Fruit fly (Drosophila melanogaster) whole organism, embryonic: Measurements from ENCODE around the gene CG13898.

ENCODE experiments used
- Bgb ChIP-seq: fragments of 200-800 bp; sonication (Bioruptor generic); IDR thresholded peaks from 2 replicates; pipeline ENCODE4 v1.3.6; 2022; ENCODE audit warnings: missing biosample characterization, missing genetic modification characterization; ENCODE audit not compliant: partially characterized antibody
- BtbVII ChIP-seq: fragments of 200-800 bp; sonication (Bioruptor generic); optimal IDR thresholded peaks from 3 replicates; lab custom pipeline; 2017; ENCODE audit warnings: missing biosample characterization, mild to moderate bottlenecking, missing genetic modification characterization
- CG10321 ChIP-seq: fragments of 200-800 bp; sonication (Bioruptor generic); IDR thresholded peaks from 2 replicates; pipeline ENCODE4 v1.3.6; 2022; ENCODE audit warnings: missing biosample characterization, missing genetic modification characterization
- CG13123 ChIP-seq: fragments of 200-800 bp; sonication (Bioruptor generic); optimal IDR thresholded peaks from 2 replicates; lab custom pipeline; 2016; ENCODE audit warnings: missing biosample characterization, missing genetic modification characterization
- CG13287 ChIP-seq: fragments of 200-800 bp; sonication (Bioruptor generic); IDR thresholded peaks from 2 replicates; pipeline ENCODE4 v1.3.6; 2022; ENCODE audit warnings: missing biosample characterization, missing genetic modification characterization; ENCODE audit not compliant: partially characterized antibody
- CG13624 ChIP-seq: fragments of 200-800 bp; sonication (Bioruptor generic); optimal IDR thresholded peaks from 2 replicates; lab custom pipeline; 2016; ENCODE audit warnings: missing biosample characterization, missing genetic modification characterization
- CG16779 ChIP-seq: fragments of 200-800 bp; sonication (Bioruptor generic); IDR thresholded peaks from 2 replicates; pipeline ENCODE4 v1.3.6; 2022; ENCODE audit warnings: missing biosample characterization, missing genetic modification characterization
- CG1792 ChIP-seq: fragments of 200-800 bp; sonication (Bioruptor generic); optimal IDR thresholded peaks from 2 replicates; lab custom pipeline; 2016; ENCODE audit warnings: missing biosample characterization, missing genetic modification characterization
- CG18599 ChIP-seq: fragments of 200-800 bp; sonication (Bioruptor generic); optimal IDR thresholded peaks from 3 replicates; lab custom pipeline; 2017; ENCODE audit warnings: missing biosample characterization, missing genetic modification characterization, mild to moderate bottlenecking, moderate library complexity, missing genetic modification reagents
- CG33557 ChIP-seq: fragments of 200-800 bp; sonication (Bioruptor generic); optimal IDR thresholded peaks from 2 replicates; lab custom pipeline; 2019; ENCODE audit warnings: missing biosample characterization, mild to moderate bottlenecking, missing genetic modification characterization, moderate library complexity
- CG3726 ChIP-seq: fragments of 200-800 bp; sonication (Bioruptor generic); IDR thresholded peaks from 3 replicates; pipeline ENCODE4, ENCODE4 v1.3.6; 2022; ENCODE audit warnings: missing biosample characterization, missing genetic modification characterization
- CG3838 ChIP-seq: fragments of 200-800 bp; sonication (Bioruptor generic); optimal IDR thresholded peaks from 3 replicates; lab custom pipeline; 2016; ENCODE audit warnings: missing biosample characterization, missing genetic modification characterization
- CG4404 ChIP-seq: fragments of 200-800 bp; sonication (Bioruptor generic); IDR thresholded peaks from 2 replicates; pipeline ENCODE4 v1.3.6; 2022; ENCODE audit warnings: missing biosample characterization, missing genetic modification characterization
- CG7839 ChIP-seq: fragments of 200-800 bp; sonication (Bioruptor generic); optimal IDR thresholded peaks from 3 replicates; lab custom pipeline; 2018; ENCODE audit warnings: missing biosample characterization, mild to moderate bottlenecking, missing genetic modification characterization, moderate library complexity
- CG8281 ChIP-seq: fragments of 200-800 bp; sonication (Bioruptor generic); optimal IDR thresholded peaks from 2 replicates; lab custom pipeline; 2018; ENCODE audit warnings: missing biosample characterization, mild to moderate bottlenecking, missing genetic modification characterization, moderate library complexity
- CG8359 ChIP-seq: fragments of 200-800 bp; sonication (Bioruptor generic); optimal IDR thresholded peaks from 2 replicates; lab custom pipeline; 2017; ENCODE audit warnings: missing biosample characterization, mild to moderate bottlenecking, missing genetic modification characterization, borderline replicate concordance
- CG8765 ChIP-seq: fragments of 200-800 bp; sonication (Bioruptor generic); IDR thresholded peaks from 2 replicates; pipeline ENCODE4 v1.3.6; 2022; ENCODE audit warnings: missing biosample characterization, missing genetic modification characterization
- CG9609 ChIP-seq: fragments of 200-800 bp; sonication (Bioruptor generic); optimal IDR thresholded peaks from 3 replicates; lab custom pipeline; 2016; ENCODE audit warnings: missing biosample characterization, missing genetic modification characterization
- CG9727 ChIP-seq: fragments of 200-800 bp; sonication (Bioruptor generic); optimal IDR thresholded peaks from 3 replicates; lab custom pipeline; 2017; ENCODE audit warnings: missing biosample characterization, mild to moderate bottlenecking, missing genetic modification characterization
- CG9932 ChIP-seq: fragments of 200-800 bp; sonication (Bioruptor generic); IDR thresholded peaks from 2 replicates; pipeline ENCODE4 v1.3.6; 2022; ENCODE audit warnings: missing biosample characterization, missing genetic modification characterization
- Camta ChIP-seq: fragments of 200-800 bp; sonication (Bioruptor generic); optimal IDR thresholded peaks from 2 replicates; lab custom pipeline; 2016; ENCODE audit warnings: missing biosample characterization, missing genetic modification characterization
- D ChIP-seq, 2 experiments: fragments of 200-800 bp in 1 of 2; fragments of >200 bp in 1 of 2; sonication (Bioruptor generic) in 1 of 2; optimal IDR thresholded peaks; 2 replicates in 1 of 2; 3 replicates in 1 of 2; lab custom pipeline; 2017; ENCODE audit warnings: mild to moderate bottlenecking in 1 of 2, missing biosample characterization in 1 of 2, missing genetic modification characterization in 1 of 2, missing genetic modification reagents in 1 of 2
- Dek ChIP-seq: fragments of 200-800 bp; sonication (Bioruptor generic); optimal IDR thresholded peaks from 3 replicates; lab custom pipeline; 2019; ENCODE audit warnings: missing biosample characterization, mild to moderate bottlenecking, missing genetic modification characterization, moderate library complexity
- Dp ChIP-seq: fragments of 200-800 bp; sonication (Bioruptor generic); optimal IDR thresholded peaks from 2 replicates; lab custom pipeline; 2018; ENCODE audit warnings: missing biosample characterization, mild to moderate bottlenecking, missing genetic modification characterization, moderate library complexity
- Fer2 ChIP-seq: fragments of 200-800 bp; sonication (Bioruptor generic); optimal IDR thresholded peaks from 2 replicates; lab custom pipeline; 2018; ENCODE audit warnings: missing biosample characterization, mild to moderate bottlenecking, missing genetic modification characterization, moderate library complexity
- GATAe ChIP-seq: fragments of 200-800 bp; sonication (Bioruptor generic); conservative IDR thresholded peaks from 2 replicates; pipeline ENCODE4 v1.3.6; 2022; ENCODE audit warnings: missing biosample characterization, missing genetic modification characterization
- HLH3B ChIP-seq: fragments of 200-800 bp; sonication (Bioruptor generic); IDR thresholded peaks from 2 replicates; pipeline ENCODE4 v1.3.6; 2022; ENCODE audit warnings: missing biosample characterization, missing genetic modification characterization
- Mes4 ChIP-seq: fragments of 200-800 bp; sonication (Bioruptor generic); optimal IDR thresholded peaks from 2 replicates; lab custom pipeline; 2016; ENCODE audit warnings: missing biosample characterization, missing genetic modification characterization
- Nf-YC ChIP-seq: fragments of 200-800 bp; optimal IDR thresholded peaks from 3 replicates; lab custom pipeline; 2019; ENCODE audit warnings: missing biosample characterization, mild to moderate bottlenecking, missing genetic modification characterization, moderate library complexity
- NfI ChIP-seq: fragments of 200-800 bp; sonication (Bioruptor generic); optimal IDR thresholded peaks from 3 replicates; lab custom pipeline; 2018; ENCODE audit warnings: missing biosample characterization, mild to moderate bottlenecking, missing genetic modification characterization, moderate library complexity
- Oli ChIP-seq: fragments of 200-800 bp; sonication (Bioruptor generic); optimal IDR thresholded peaks from 2 replicates; lab custom pipeline; 2018; ENCODE audit warnings: missing biosample characterization, mild to moderate bottlenecking, missing genetic modification characterization, moderate library complexity
- Poxn ChIP-seq: fragments of 200-800 bp; sonication (Bioruptor generic); IDR thresholded peaks from 2 replicates; pipeline ENCODE4 v1.3.6; 2022; ENCODE audit warnings: missing biosample characterization, missing genetic modification characterization
- Sox102F ChIP-seq: fragments of 200-800 bp; sonication (Bioruptor generic); optimal IDR thresholded peaks from 2 replicates; lab custom pipeline; 2018; ENCODE audit warnings: missing biosample characterization, mild to moderate bottlenecking, missing genetic modification characterization, moderate library complexity
- ase ChIP-seq: fragments of 200-800 bp; sonication (Bioruptor generic); IDR thresholded peaks from 3 replicates; pipeline ENCODE4 v1.3.6; 2022; ENCODE audit warnings: missing biosample characterization, missing genetic modification characterization
- cwo ChIP-seq: fragments of 200-800 bp; sonication (Bioruptor generic); optimal IDR thresholded peaks from 3 replicates; lab custom pipeline; 2017; ENCODE audit warnings: missing biosample characterization, missing genetic modification characterization, mild to moderate bottlenecking, moderate library complexity, missing genetic modification reagents
- gsb ChIP-seq: fragments of 200-800 bp; sonication (Bioruptor generic); IDR thresholded peaks from 2 replicates; pipeline ENCODE4 v1.3.6; 2022; ENCODE audit warnings: missing biosample characterization, missing genetic modification characterization
- klu ChIP-seq: fragments of 200-800 bp; sonication (Bioruptor generic); IDR thresholded peaks from 2 replicates; pipeline ENCODE4 v1.3.6; 2022; ENCODE audit warnings: missing biosample characterization, missing genetic modification characterization
- kni ChIP-seq: fragments of 200-800 bp; sonication (Bioruptor generic); optimal IDR thresholded peaks from 3 replicates; lab custom pipeline; 2017; ENCODE audit warnings: mild to moderate bottlenecking, missing biosample characterization, missing genetic modification reagents, missing genetic modification characterization
- knrl ChIP-seq: fragments of 200-800 bp; sonication (Bioruptor generic); IDR thresholded peaks from 3 replicates; pipeline ENCODE4 v1.3.6; 2022; ENCODE audit warnings: missing biosample characterization, missing genetic modification characterization; ENCODE audit not compliant: partially characterized antibody
- lmd ChIP-seq: fragments of 200-800 bp; sonication (Bioruptor generic); IDR thresholded peaks from 2 replicates; pipeline ENCODE4 v1.3.6; 2022; ENCODE audit warnings: missing biosample characterization, missing genetic modification characterization
- mirr ChIP-seq: fragments of 200-800 bp; sonication (Bioruptor generic); optimal IDR thresholded peaks from 3 replicates; lab custom pipeline; 2018; ENCODE audit warnings: missing biosample characterization, mild to moderate bottlenecking, missing genetic modification characterization
- phol ChIP-seq: fragments of 200-800 bp; sonication (Bioruptor generic); optimal IDR thresholded peaks from 3 replicates; lab custom pipeline; 2018; ENCODE audit warnings: missing biosample characterization, mild to moderate bottlenecking, missing genetic modification characterization, moderate library complexity
- ranshi ChIP-seq: fragments of 200-800 bp; sonication (Bioruptor generic); IDR thresholded peaks from 2 replicates; pipeline ENCODE4 v1.3.6; 2022; ENCODE audit warnings: missing biosample characterization, missing genetic modification characterization
- sim ChIP-seq: fragments of 200-800 bp; sonication (Bioruptor generic); IDR thresholded peaks from 2 replicates; pipeline ENCODE4 v1.3.6; 2022; ENCODE audit warnings: missing biosample characterization, missing genetic modification characterization
- slp2 ChIP-seq: fragments of 200-800 bp; sonication (Bioruptor generic); optimal IDR thresholded peaks from 2 replicates; lab custom pipeline; 2016; ENCODE audit warnings: missing biosample characterization, missing genetic modification characterization
- sqz ChIP-seq: fragments of 200-800 bp; sonication (Bioruptor generic); optimal IDR thresholded peaks from 3 replicates; lab custom pipeline; 2018; ENCODE audit warnings: missing biosample characterization, mild to moderate bottlenecking, missing genetic modification characterization
- tna ChIP-seq: fragments of 200-800 bp; sonication (Bioruptor generic); IDR thresholded peaks from 2 replicates; pipeline ENCODE4 v1.3.6; 2022; ENCODE audit warnings: missing biosample characterization, missing genetic modification characterization; ENCODE audit not compliant: partially characterized antibody
- zfh2 ChIP-seq: fragments of 200-800 bp; sonication (Bioruptor generic); optimal IDR thresholded peaks from 2 replicates; lab custom pipeline; 2016; ENCODE audit warnings: missing biosample characterization, missing genetic modification characterization

The CG13898 gene

dm6 chr3L:837552-838187, 33.8 kb upstream of the CG13898 start, which contains the start of the genes CG13901 and CG13887 (continued):
- TF ChIP-seq cwo, result peak; percentile 83
- peak; percentile 59 for TF ChIP-seq CG8359 (GFP tag; lab: Kevin White, UChicago)
- TF ChIP-seq CG1792, result peak; percentile 85
- peak; percentile 87 for TF ChIP-seq HLH3B (GFP tag; lab: Robert Waterston, UW)
- TF ChIP-seq CG9727 (GFP tag; lab: Kevin White, UChicago), result peak; percentile 75
- TF ChIP-seq mirr (GFP tag; lab: Kevin White, UChicago), result peak; percentile 50
- TF ChIP-seq CG9609 (GFP tag; lab: Kevin White, UChicago), result peak; percentile 95
- peak; percentile 76 for TF ChIP-seq CG13287
- TF ChIP-seq gsb (GFP tag; lab: Robert Waterston, UW), result peak; percentile 54; the same call in 1 of the 2 replicates
- peak; percentile 84 for TF ChIP-seq CG33557 (GFP tag; lab: Kevin White, UChicago)
- peak; percentile 67 for TF ChIP-seq BtbVII (GFP tag; lab: Kevin White, UChicago)
- peak; percentile 54 for TF ChIP-seq kni (GFP tag; lab: Kevin White, UChicago)
- TF ChIP-seq Dek (tag; lab: Kevin White, UChicago), result peak; percentile 86
- peak; percentile 97 for TF ChIP-seq zfh2 (GFP tag; lab: Kevin White, UChicago)
- no peak for TF ChIP-seq tna (GFP tag; lab: Robert Waterston, UW)
- peak; percentile 90 for TF ChIP-seq CG7839 (tag; lab: Kevin White, UChicago)
- no peak for TF ChIP-seq GATAe
- peak; percentile 70 for TF ChIP-seq Dp (GFP tag; lab: Kevin White, UChicago)
- peak; percentile 54 for TF ChIP-seq CG8765 (GFP tag; lab: Robert Waterston, UW)
- peak; percentile 60 for TF ChIP-seq CG8281 (tag; lab: Kevin White, UChicago)
- peak; percentile 94 for TF ChIP-seq CG18599 (GFP tag; lab: Kevin White, UChicago)
- peak; percentile 88 for TF ChIP-seq sqz
- TF ChIP-seq CG13123 (GFP tag; lab: Kevin White, UChicago), result peak; percentile 86
- 0 out of 3 replicates have a peak, but pooled peaks have one; percentile 54 for TF ChIP-seq knrl (GFP tag; lab: Robert Waterston, UW)
- no peak for TF ChIP-seq D (optimal IDR thresholded peaks at IDR 0.05; lab: Kevin White, UChicago)
- peak; percentile 76 for TF ChIP-seq D (GFP tag; optimal IDR thresholded peaks at IDR 0.05; lab: Kevin White, UChicago)
- peak; percentile 84 for TF ChIP-seq Oli
- peak; percentile 68; the same call in 1 of the 3 replicates for TF ChIP-seq CG3726 (GFP tag; lab: Robert Waterston, UW)
- peak; percentile 95 for TF ChIP-seq CG9932 (GFP tag; lab: Robert Waterston, UW)
- TF ChIP-seq slp2, result peak; percentile 93
- TF ChIP-seq ranshi (GFP tag; lab: Robert Waterston, UW), result peak; percentile 86
- TF ChIP-seq CG4404 (GFP tag; lab: Robert Waterston, UW), result peak; percentile 85
- TF ChIP-seq sim, result no peak; the same call in 1 of the 2 replicates
- TF ChIP-seq ase (GFP tag; lab: Robert Waterston, UW), result peak; percentile 82
- TF ChIP-seq Mes4, result peak; percentile 75
- peak; percentile 90 for TF ChIP-seq NfI (GFP tag; lab: Kevin White, UChicago)
- TF ChIP-seq Fer2 (tag; lab: Kevin White, UChicago), result peak; percentile 87
- TF ChIP-seq phol (tag; lab: Kevin White, UChicago), result peak; percentile 93
- peak; percentile 89 for TF ChIP-seq lmd
- no peak for TF ChIP-seq Bgb (GFP tag; lab: Robert Waterston, UW)
- peak; percentile 82 for TF ChIP-seq klu (GFP tag; lab: Robert Waterston, UW)
- TF ChIP-seq CG10321, result peak; percentile 48; the same call in 1 of the 2 replicates
- TF ChIP-seq CG16779 (GFP tag; lab: Robert Waterston, UW), result peak; percentile 56; the same call in 1 of the 2 replicates
- peak; percentile 83 for TF ChIP-seq CG13624
- TF ChIP-seq Camta (GFP tag; lab: Kevin White, UChicago), result peak; percentile 93
- TF ChIP-seq Sox102F (GFP tag; lab: Kevin White, UChicago), result no peak
- peak; percentile 83 for TF ChIP-seq Nf-YC (tag; lab: Kevin White, UChicago)
- peak; percentile 28; the same call in 1 of the 2 replicates for TF ChIP-seq Poxn (GFP tag; lab: Robert Waterston, UW)
- TF ChIP-seq CG3838 (GFP tag; lab: Kevin White, UChicago), result peak; percentile 63
